Worm (Caenorhabditis elegans) whole organism, midembryonic: ENCODE data around the gene asb-1.

Experiments
- T22C8.4 ChIP-seq: fragments of 200-800 bp; sonication (Bioruptor generic); IDR thresholded peaks from 2 replicates; pipeline ENCODE4 v1.3.6; 2022; ENCODE audit warnings: missing genetic modification characterization, missing compliant biosample characterization
- cog-1 ChIP-seq: sonication (generic microtip); optimal IDR thresholded peaks from 2 replicates; lab custom pipeline; 2016; ENCODE audit warnings: missing genetic modification characterization, missing compliant biosample characterization
- flt-1 ChIP-seq: fragments of 200-800 bp; sonication (Bioruptor generic); IDR thresholded peaks from 2 replicates; pipeline ENCODE4 v1.3.6; 2022; ENCODE audit warnings: missing genetic modification characterization, missing compliant biosample characterization
- klf-2 ChIP-seq: fragments of 200-800 bp; sonication (Bioruptor generic); conservative IDR thresholded peaks from 2 replicates; pipeline ENCODE4 v1.3.6; 2022; ENCODE audit warnings: missing genetic modification reagents, missing genetic modification characterization, missing compliant biosample characterization
- med-1 ChIP-seq: sonication (generic microtip); optimal IDR thresholded peaks from 2 replicates; lab custom pipeline; 2017; ENCODE audit warnings: missing genetic modification characterization, mild to moderate bottlenecking, missing compliant biosample characterization, antibody characterized with exemption, missing genetic modification reagents; ENCODE audit not compliant: insufficient read depth
- ref-1 ChIP-seq: fragments of 200-800 bp; sonication (Bioruptor generic); conservative IDR thresholded peaks from 2 replicates; pipeline ENCODE4 v1.3.6; 2022; ENCODE audit warnings: missing genetic modification reagents, missing genetic modification characterization, missing compliant biosample characterization
- tab-1 ChIP-seq: fragments of 200-800 bp; sonication (Bioruptor generic); IDR thresholded peaks from 2 replicates; pipeline ENCODE4 v1.3.6; 2022; ENCODE audit warnings: missing genetic modification characterization, missing compliant biosample characterization
- ztf-23 ChIP-seq: fragments of 200-800 bp; sonication (Bioruptor generic); IDR thresholded peaks from 2 replicates; pipeline ENCODE4 v1.3.6; 2022; ENCODE audit warnings: missing genetic modification reagents, missing genetic modification characterization, missing compliant biosample characterization
- ztf-29 ChIP-seq: fragments of 200-800 bp; sonication (Bioruptor generic); IDR thresholded peaks from 2 replicates; pipeline ENCODE4 v1.3.6; 2022; ENCODE audit warnings: missing genetic modification reagents, missing genetic modification characterization, missing compliant biosample characterization

The asb-1 gene

ce11 chrIII:4552872-4553271, 42.7 kb downstream of the asb-1 start:
- no peak for TF ChIP-seq klf-2
- TF ChIP-seq flt-1 (GFP tag; lab: Robert Waterston, UW), result no peak
- no peak for TF ChIP-seq cog-1
- no peak for TF ChIP-seq ztf-29 (GFP tag; lab: Robert Waterston, UW)
- TF ChIP-seq ref-1 (GFP tag; lab: Robert Waterston, UW), result no peak
- no peak for TF ChIP-seq ztf-23 (GFP tag; lab: Robert Waterston, UW)
- TF ChIP-seq tab-1 (GFP tag; lab: Robert Waterston, UW), result no peak
- TF ChIP-seq med-1 (GFP tag; lab: Kevin White, UChicago), result no peak
- TF ChIP-seq T22C8.4, result no peak

ce11 chrIII:4551963-4552362, 43.7 kb downstream of the asb-1 start:
- TF ChIP-seq tab-1 (GFP tag; lab: Robert Waterston, UW) (no peak), klf-2 (no peak), med-1 (GFP tag; lab: Kevin White, UChicago) (no peak), ref-1 (GFP tag; lab: Robert Waterston, UW) (no peak), ztf-29 (GFP tag; lab: Robert Waterston, UW) (no peak), T22C8.4 (no peak), cog-1 (no peak), flt-1 (GFP tag; lab: Robert Waterston, UW) (no peak), ztf-23 (GFP tag; lab: Robert Waterston, UW) (no peak)

ce11 chrIII:4548739-4549138, 46.9 kb downstream of the asb-1 start, which contains the start of gene M88.4:
TSS of gene M88.4 (plus strand) at chrIII:4549039.
- no peak for TF ChIP-seq tab-1 (GFP tag; lab: Robert Waterston, UW)
- no peak for TF ChIP-seq flt-1 (GFP tag; lab: Robert Waterston, UW)
- TF ChIP-seq ztf-29 (GFP tag; lab: Robert Waterston, UW), result no peak
- TF ChIP-seq cog-1, result no peak
- TF ChIP-seq T22C8.4, result no peak
- no peak for TF ChIP-seq ztf-23 (GFP tag; lab: Robert Waterston, UW)
- TF ChIP-seq klf-2, result no peak
- no peak for TF ChIP-seq ref-1 (GFP tag; lab: Robert Waterston, UW)
- no peak for TF ChIP-seq med-1 (GFP tag; lab: Kevin White, UChicago)

- TF ChIP-seq flt-1 (GFP tag; lab: Robert Waterston, UW), result no peak
- no peak for TF ChIP-seq T22C8.4
- no peak for TF ChIP-seq klf-2
- TF ChIP-seq ref-1 (GFP tag; lab: Robert Waterston, UW), result no peak
- no peak for TF ChIP-seq tab-1 (GFP tag; lab: Robert Waterston, UW)
- TF ChIP-seq cog-1, result no peak
- no peak for TF ChIP-seq med-1 (GFP tag; lab: Kevin White, UChicago)
- TF ChIP-seq ztf-23 (GFP tag; lab: Robert Waterston, UW), result no peak
- no peak for TF ChIP-seq ztf-29 (GFP tag; lab: Robert Waterston, UW)
Measured at ce11 chrIII:4544959-4545358, 50.7 kb downstream of the asb-1 start, which contains the start of gene M88.3. TSS of gene M88.3 (minus strand) at chrIII:4545059.
